Worm (Caenorhabditis elegans) whole organism, L2 larva: Measurements from ENCODE around the gene R166.2.

Experiments used
- C34F6.9 ChIP-seq: fragments of 150-350 bp; optimal IDR thresholded peaks from 2 replicates; lab custom pipeline; 2014; ENCODE audit warnings: missing biosample characterization, missing genetic modification characterization
- F13H6.1 ChIP-seq: sonication (generic microtip); optimal IDR thresholded peaks from 2 replicates; lab custom pipeline; 2016; ENCODE audit warnings: missing genetic modification characterization, missing compliant biosample characterization
- R02D3.7 ChIP-seq: fragments of 150-350 bp; optimal IDR thresholded peaks from 2 replicates; lab custom pipeline; 2014; ENCODE audit warnings: missing biosample characterization, missing genetic modification characterization
- Y55F3AM.14 ChIP-seq: fragments of 200-800 bp; sonication (Bioruptor generic); optimal IDR thresholded peaks from 2 replicates; lab custom pipeline; 2018; ENCODE audit warnings: mild to moderate bottlenecking, missing genetic modification characterization, missing compliant biosample characterization
- ZK546.5 ChIP-seq: sonication (generic microtip); optimal IDR thresholded peaks from 2 replicates; lab custom pipeline; 2017; ENCODE audit warnings: missing biosample characterization, missing genetic modification characterization
- alr-1 ChIP-seq: fragments of 150-350 bp; optimal IDR thresholded peaks from 2 replicates; lab custom pipeline; 2014; ENCODE audit warnings: missing biosample characterization, missing genetic modification characterization
- aly-2 ChIP-seq: fragments of 150-350 bp; optimal IDR thresholded peaks from 2 replicates; lab custom pipeline; 2014; ENCODE audit warnings: missing biosample characterization, missing genetic modification characterization
- ama-1 ChIP-seq: fragments of 150-350 bp; optimal IDR thresholded peaks from 2 replicates; lab custom pipeline; 2018; ENCODE audit warnings: inconsistent platforms
- blmp-1 ChIP-seq: sonication (generic microtip); optimal IDR thresholded peaks from 2 replicates; lab custom pipeline; 2017; ENCODE audit warnings: missing genetic modification characterization, mild to moderate bottlenecking, missing compliant biosample characterization, antibody characterized with exemption, moderate library complexity; ENCODE audit not compliant: insufficient read depth
- ceh-16 ChIP-seq: fragments of 150-350 bp; optimal IDR thresholded peaks from 2 replicates; lab custom pipeline; 2014; ENCODE audit warnings: missing biosample characterization, missing genetic modification characterization
- ceh-82 ChIP-seq: fragments of 150-350 bp; optimal IDR thresholded peaks from 2 replicates; lab custom pipeline; 2014; ENCODE audit warnings: missing biosample characterization, missing genetic modification characterization
- crh-2 ChIP-seq: sonication (generic microtip); optimal IDR thresholded peaks from 2 replicates; lab custom pipeline; 2017; ENCODE audit warnings: missing biosample characterization, missing genetic modification characterization
- dmd-4 ChIP-seq: sonication (generic microtip); optimal IDR thresholded peaks from 2 replicates; lab custom pipeline; 2017; ENCODE audit warnings: missing biosample characterization, missing genetic modification characterization
- egl-27 ChIP-seq: sonication (generic microtip); optimal IDR thresholded peaks from 3 replicates; lab custom pipeline; 2017; ENCODE audit warnings: missing biosample characterization, missing genetic modification reagents, missing genetic modification characterization
- elt-1 ChIP-seq: fragments of 150-350 bp; optimal IDR thresholded peaks from 2 replicates; lab custom pipeline; 2014; ENCODE audit warnings: missing biosample characterization, missing genetic modification characterization
- elt-3 ChIP-seq: sonication (generic microtip); optimal IDR thresholded peaks from 2 replicates; lab custom pipeline; 2017; ENCODE audit warnings: missing biosample characterization, missing genetic modification characterization
- fos-1 ChIP-seq: fragments of 150-350 bp; optimal IDR thresholded peaks from 2 replicates; lab custom pipeline; 2014; ENCODE audit warnings: missing biosample characterization, missing genetic modification characterization
- gmeb-1 ChIP-seq: fragments of 150-350 bp; optimal IDR thresholded peaks from 2 replicates; lab custom pipeline; 2014; ENCODE audit warnings: missing biosample characterization, missing genetic modification characterization
- lin-11 ChIP-seq: fragments of 150-350 bp; sonication (generic microtip); optimal IDR thresholded peaks from 2 replicates; lab custom pipeline; 2014; ENCODE audit warnings: missing biosample characterization, missing genetic modification characterization, inconsistent platforms, mixed read lengths
- lin-13 ChIP-seq: fragments of 150-350 bp; optimal IDR thresholded peaks from 2 replicates; lab custom pipeline; 2014; ENCODE audit warnings: missing biosample characterization, missing genetic modification reagents, missing genetic modification characterization
- lin-39 ChIP-seq: fragments of 150-350 bp; optimal IDR thresholded peaks from 2 replicates; lab custom pipeline; 2014; ENCODE audit warnings: missing biosample characterization, missing genetic modification reagents, missing genetic modification characterization
- lsy-2 ChIP-seq, 2 experiments: fragments of 150-350 bp in 1 of 2; sonication (generic microtip) in 1 of 2; optimal IDR thresholded peaks; 2 replicates each; lab custom pipeline; 2014 to 2017; ENCODE audit warnings: missing biosample characterization in 2 of 2, missing genetic modification characterization in 2 of 2
- mab-5 ChIP-seq: fragments of 150-350 bp; optimal IDR thresholded peaks from 2 replicates; lab custom pipeline; 2014; ENCODE audit warnings: missing biosample characterization, missing genetic modification characterization
- mbf-1 ChIP-seq: sonication (generic microtip); optimal IDR thresholded peaks from 2 replicates; lab custom pipeline; 2017; ENCODE audit warnings: missing biosample characterization, missing genetic modification characterization
- mdl-1 ChIP-seq, 2 experiments: fragments of 150-350 bp in 1 of 2; sonication (generic microtip) in 1 of 2; optimal IDR thresholded peaks; 2 replicates each; lab custom pipeline; 2017; ENCODE audit warnings: missing biosample characterization in 2 of 2, missing genetic modification characterization in 2 of 2
- nhr-10 ChIP-seq: sonication (generic microtip); optimal IDR thresholded peaks from 2 replicates; lab custom pipeline; 2017; ENCODE audit warnings: missing biosample characterization, missing genetic modification characterization
- nhr-11 ChIP-seq: fragments of 150-350 bp; optimal IDR thresholded peaks from 2 replicates; lab custom pipeline; 2014; ENCODE audit warnings: missing biosample characterization, missing genetic modification characterization
- nhr-12 ChIP-seq: fragments of 150-350 bp; optimal IDR thresholded peaks from 2 replicates; lab custom pipeline; 2014; ENCODE audit warnings: missing biosample characterization, missing genetic modification characterization
- nhr-129 ChIP-seq: fragments of 150-350 bp; optimal IDR thresholded peaks from 2 replicates; lab custom pipeline; 2014; ENCODE audit warnings: missing biosample characterization, missing genetic modification characterization
- nhr-21 ChIP-seq: fragments of 150-350 bp; optimal IDR thresholded peaks from 2 replicates; lab custom pipeline; 2014; ENCODE audit warnings: missing biosample characterization, missing genetic modification characterization
- nhr-23 ChIP-seq: fragments of 150-350 bp; optimal IDR thresholded peaks from 2 replicates; lab custom pipeline; 2014; ENCODE audit warnings: missing biosample characterization, missing genetic modification reagents, missing genetic modification characterization
- nhr-237 ChIP-seq: fragments of 150-350 bp; optimal IDR thresholded peaks from 2 replicates; lab custom pipeline; 2014; ENCODE audit warnings: missing biosample characterization, missing genetic modification characterization
- nhr-25 ChIP-seq: fragments of 150-350 bp; sonication (generic microtip); optimal IDR thresholded peaks from 3 replicates; lab custom pipeline; 2014; ENCODE audit warnings: missing biosample characterization, missing genetic modification characterization
- nhr-6 ChIP-seq: fragments of 150-350 bp; optimal IDR thresholded peaks from 2 replicates; lab custom pipeline; 2014; ENCODE audit warnings: missing biosample characterization, missing genetic modification characterization
- nhr-77 ChIP-seq: fragments of 150-350 bp; optimal IDR thresholded peaks from 2 replicates; lab custom pipeline; 2014; ENCODE audit warnings: missing biosample characterization, missing genetic modification characterization
- peb-1 ChIP-seq: fragments of 150-350 bp; optimal IDR thresholded peaks from 2 replicates; lab custom pipeline; 2014; ENCODE audit warnings: missing biosample characterization, missing genetic modification characterization
- sem-4 ChIP-seq: fragments of 150-350 bp; optimal IDR thresholded peaks from 2 replicates; lab custom pipeline; 2014; ENCODE audit warnings: missing biosample characterization, missing genetic modification reagents, missing genetic modification characterization
- skn-1 ChIP-seq: sonication (generic microtip); optimal IDR thresholded peaks from 2 replicates; lab custom pipeline; 2017; ENCODE audit warnings: missing biosample characterization, missing genetic modification characterization
- sma-3 ChIP-seq: sonication (generic microtip); optimal IDR thresholded peaks from 2 replicates; lab custom pipeline; 2016; ENCODE audit warnings: missing genetic modification reagents, missing genetic modification characterization, missing compliant biosample characterization
- sma-9 ChIP-seq, 2 experiments: fragments of 150-350 bp in 1 of 2; sonication (generic microtip) in 1 of 2; optimal IDR thresholded peaks; 2 replicates each; lab custom pipeline; 2014 to 2016; ENCODE audit warnings: missing genetic modification characterization in 2 of 2, mild to moderate bottlenecking in 1 of 2, missing biosample characterization in 1 of 2, missing compliant biosample characterization in 1 of 2, missing genetic modification reagents in 1 of 2, moderate library complexity in 1 of 2
- snpc-4 ChIP-seq: fragments of 150-350 bp; optimal IDR thresholded peaks from 2 replicates; lab custom pipeline; 2014; ENCODE audit warnings: missing biosample characterization, missing genetic modification characterization
- unc-39 ChIP-seq: fragments of 150-350 bp; optimal IDR thresholded peaks from 2 replicates; lab custom pipeline; 2014; ENCODE audit warnings: missing biosample characterization, missing genetic modification characterization
- unc-55 ChIP-seq: fragments of 150-350 bp; sonication (generic microtip); optimal IDR thresholded peaks from 3 replicates; lab custom pipeline; 2014; ENCODE audit warnings: missing biosample characterization, missing genetic modification reagents, missing genetic modification characterization
- unc-62 ChIP-seq: fragments of 150-350 bp; optimal IDR thresholded peaks from 2 replicates; lab custom pipeline; 2014; ENCODE audit warnings: missing biosample characterization, missing genetic modification reagents, missing genetic modification characterization
- zag-1 ChIP-seq: fragments of 150-350 bp; optimal IDR thresholded peaks from 2 replicates; lab custom pipeline; 2014; ENCODE audit warnings: missing biosample characterization, missing genetic modification characterization
- ztf-1 ChIP-seq: fragments of 200-800 bp; sonication (Bioruptor generic); conservative IDR thresholded peaks from 2 replicates; pipeline ENCODE4 v1.3.6; 2022; ENCODE audit warnings: missing genetic modification characterization, missing compliant biosample characterization
- ztf-11 ChIP-seq: sonication (generic microtip); optimal IDR thresholded peaks from 2 replicates; lab custom pipeline; 2017; ENCODE audit warnings: missing biosample characterization, missing genetic modification characterization
- ztf-4 ChIP-seq: fragments of 150-350 bp; optimal IDR thresholded peaks from 2 replicates; lab custom pipeline; 2014; ENCODE audit warnings: missing biosample characterization, missing genetic modification characterization

The R166.2 gene

DNA sequence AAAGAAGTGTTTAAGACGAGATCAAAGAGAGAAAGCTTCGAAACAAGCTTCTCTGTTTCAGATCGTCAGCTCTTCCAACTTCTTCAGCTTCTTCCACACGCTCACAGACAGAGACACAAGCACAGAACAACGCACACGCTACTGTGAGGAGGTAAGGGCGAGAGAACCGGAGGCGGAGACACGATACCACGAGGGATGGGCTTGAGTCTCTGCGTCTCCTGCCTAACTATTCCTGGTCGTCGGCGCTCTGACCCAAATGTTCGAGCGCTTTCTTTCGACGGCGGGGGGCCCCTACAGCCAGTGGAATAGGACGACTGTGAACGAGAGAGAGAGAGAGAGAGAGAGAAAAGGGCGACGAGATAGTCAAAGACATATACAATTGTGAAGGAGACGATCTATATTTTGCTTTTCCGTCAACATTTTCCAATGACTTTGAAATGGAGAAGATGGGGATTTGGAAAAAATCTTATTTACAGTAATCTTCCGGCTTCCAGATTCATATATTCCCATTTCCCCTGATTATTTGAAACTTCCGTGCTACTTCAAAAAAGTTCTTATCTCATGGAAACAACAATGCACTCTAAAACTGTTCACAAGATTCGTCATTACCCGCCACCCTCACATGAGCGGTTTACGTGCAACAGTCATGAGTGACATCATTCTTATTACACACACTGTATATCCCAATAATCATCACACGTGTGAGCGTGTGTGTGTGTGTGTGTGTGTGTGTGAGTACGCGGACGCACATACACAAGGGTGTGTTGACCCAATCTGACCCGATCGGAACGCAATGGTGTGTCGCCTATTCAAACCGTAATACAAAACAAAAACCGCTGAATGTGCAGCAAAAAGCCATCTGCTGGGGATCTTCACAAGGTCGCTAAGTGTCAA is 11.6 kb upstream of the R166.2 start:
- TF ChIP-seq unc-39 (tag; lab: Kevin White, UChicago), result no peak
- peak; percentile 93 for TF ChIP-seq mdl-1 (tag; optimal IDR thresholded peaks at IDR 0.05; lab: Kevin White, UChicago)
- peak; percentile 58 for TF ChIP-seq fos-1 (tag; lab: Kevin White, UChicago)
- peak; percentile 58 for TF ChIP-seq peb-1 (tag; lab: Kevin White, UChicago)
- TF ChIP-seq unc-62 (GFP tag; lab: Kevin White, UChicago), result no peak
- no peak for TF ChIP-seq elt-3 (tag; lab: Kevin White, UChicago)
- no peak for TF ChIP-seq aly-2 (tag; lab: Kevin White, UChicago)
- TF ChIP-seq R02D3.7, result no peak
- peak; percentile 84 for TF ChIP-seq unc-55 (GFP tag; lab: Kevin White, UChicago)
- TF ChIP-seq C34F6.9 (tag; lab: Kevin White, UChicago), result peak; percentile 90
- TF ChIP-seq nhr-21 (tag; lab: Kevin White, UChicago), result peak; percentile 66
- TF ChIP-seq nhr-10 (tag; lab: Kevin White, UChicago), result no peak
- peak; percentile 57 for TF ChIP-seq Y55F3AM.14 (GFP tag; lab: Kevin White, UChicago)
- no peak for TF ChIP-seq ZK546.5 (tag; lab: Kevin White, UChicago)
- peak; percentile 91 for TF ChIP-seq sem-4 (tag; lab: Kevin White, UChicago)
- TF ChIP-seq nhr-12, result no peak
- no peak for TF ChIP-seq elt-1
- TF ChIP-seq zag-1 (tag; lab: Kevin White, UChicago), result peak; percentile 88
- TF ChIP-seq mab-5, result peak; percentile 82
- peak; percentile 56 for TF ChIP-seq ceh-82 (tag; lab: Kevin White, UChicago)
- TF ChIP-seq sma-3, result peak; percentile 61
- peak; percentile 93 for TF ChIP-seq lin-11 (tag; lab: Kevin White, UChicago)
- no peak for TF ChIP-seq nhr-237
- no peak for TF ChIP-seq alr-1 (tag; lab: Kevin White, UChicago)
- peak; percentile 95 for TF ChIP-seq ama-1 (lab: Kevin White, UChicago)
- peak; percentile 50 for TF ChIP-seq blmp-1 (tag; lab: Kevin White, UChicago)
- peak; percentile 64 for TF ChIP-seq gmeb-1 (tag; lab: Kevin White, UChicago)
- peak; percentile 92 for TF ChIP-seq nhr-129 (tag; lab: Kevin White, UChicago)
- TF ChIP-seq nhr-6, result peak; percentile 29
- no peak for TF ChIP-seq dmd-4
- TF ChIP-seq ztf-1, result no peak
- no peak for TF ChIP-seq nhr-77 (tag; lab: Kevin White, UChicago)
- peak; percentile 70 to 85 for TF ChIP-seq lsy-2 (tag; optimal IDR thresholded peaks at IDR 0.05; lab: Kevin White, UChicago)
- peak; percentile 83 for TF ChIP-seq nhr-25 (tag; lab: Kevin White, UChicago)
- TF ChIP-seq mbf-1, result no peak
- TF ChIP-seq snpc-4 (tag; lab: Kevin White, UChicago), result no peak
- no peak for TF ChIP-seq skn-1
- TF ChIP-seq nhr-11, result peak; percentile 40
- no peak for TF ChIP-seq lin-39 (tag; lab: Kevin White, UChicago)
- peak; percentile 89 for TF ChIP-seq egl-27 (tag; lab: Kevin White, UChicago)
- TF ChIP-seq ceh-16 (tag; lab: Kevin White, UChicago), result peak; percentile 80
- TF ChIP-seq ztf-4 (tag; lab: Kevin White, UChicago), result peak; percentile 78
- peak; percentile 88 for TF ChIP-seq sma-9 (GFP tag; optimal IDR thresholded peaks at IDR 0.05; lab: Kevin White, UChicago)
- no peak for TF ChIP-seq sma-9 (tag; optimal IDR thresholded peaks at IDR 0.05; lab: Kevin White, UChicago)
- TF ChIP-seq crh-2 (tag; lab: Kevin White, UChicago), result peak; percentile 71
- TF ChIP-seq lin-13, result peak; percentile 86
- peak; percentile 89 for TF ChIP-seq F13H6.1 (tag; lab: Kevin White, UChicago)
- no peak for TF ChIP-seq ztf-11 (tag; lab: Kevin White, UChicago)
- TF ChIP-seq nhr-23 (tag; lab: Kevin White, UChicago), result no peak
